Worm (Caenorhabditis elegans): ENCODE results near the gene F41G3.10.

DNA sequence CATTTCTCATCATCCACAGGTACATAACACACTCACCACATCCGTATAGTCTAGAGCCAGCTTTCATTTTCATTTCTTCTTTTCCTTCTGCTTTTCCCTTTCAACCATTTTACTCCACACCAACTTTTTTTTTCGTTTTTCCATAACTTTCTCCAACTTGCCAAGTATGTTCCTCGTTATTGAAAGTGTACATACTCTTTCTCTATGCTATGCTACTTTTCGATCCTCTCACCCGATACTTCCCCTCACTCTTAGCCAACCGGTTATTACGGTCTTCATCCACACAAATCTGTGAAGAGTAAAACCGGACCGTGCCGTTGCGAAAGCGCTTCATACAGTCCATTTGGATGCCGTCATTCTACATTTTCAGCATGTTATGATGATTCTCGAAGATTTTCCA lies 42.6 kb upstream of the F41G3.10 start, which contains the start of gene T13C2.2:
- TF ChIP-seq somi-1 (GFP tag; optimal IDR thresholded peaks at IDR 0.05) (no peak), pha-4 (tag; optimal IDR thresholded peaks at IDR 0.05) (no peak), unc-62 (GFP tag; optimal IDR thresholded peaks at IDR 0.05) (no peak), pbrm-1 (GFP tag; IDR thresholded peaks at IDR 0.05) (no peak), nhr-179 (tag; optimal IDR thresholded peaks at IDR 0.05) (no peak), rcor-1 (GFP tag; IDR thresholded peaks at IDR 0.05) (no peak), lir-1 (GFP tag; conservative IDR thresholded peaks at IDR 0.05) (no peak), hlh-12 (tag; optimal IDR thresholded peaks at IDR 0.05) (no peak), nhr-90 (tag; optimal IDR thresholded peaks at IDR 0.05) (no peak)

Measured in whole organism, young adult.